Worm (Caenorhabditis elegans) whole organism, L4 larva: ENCODE data around the gene F40F9.10.

Source experiments
- F10B5.3 ChIP-seq: sonication (generic microtip); optimal IDR thresholded peaks from 2 replicates; lab custom pipeline; 2016; ENCODE audit warnings: mild to moderate bottlenecking, missing genetic modification characterization, missing compliant biosample characterization
- F44E2.7 ChIP-seq: fragments of 200-800 bp; sonication (Bioruptor generic); IDR thresholded peaks from 2 replicates; pipeline ENCODE4 v2.1.2; 2022; ENCODE audit warnings: missing genetic modification characterization, missing compliant biosample characterization
- R02D3.7 ChIP-seq: fragments of 150-350 bp; sonication (generic microtip); optimal IDR thresholded peaks from 3 replicates; lab custom pipeline; 2014; ENCODE audit warnings: missing biosample characterization, missing genetic modification characterization
- T20F7.1 ChIP-seq: fragments of 200-800 bp; sonication (Bioruptor generic); optimal IDR thresholded peaks from 2 replicates; lab custom pipeline; 2018; ENCODE audit warnings: mild to moderate bottlenecking, missing genetic modification characterization, missing compliant biosample characterization
- Y105C5A.15 ChIP-seq: fragments of 200-800 bp; sonication (Bioruptor generic); IDR thresholded peaks from 2 replicates; pipeline ENCODE4 v1.3.6; 2022; ENCODE audit warnings: missing genetic modification characterization, missing compliant biosample characterization
- Y48G9A.11 ChIP-seq: fragments of 200-800 bp; sonication (Bioruptor generic); IDR thresholded peaks from 2 replicates; pipeline ENCODE4 v1.3.6; 2022; ENCODE audit warnings: missing genetic modification reagents, missing genetic modification characterization, missing compliant biosample characterization
- Y75B8A.6 ChIP-seq: fragments of 200-800 bp; sonication (Bioruptor generic); IDR thresholded peaks from 2 replicates; pipeline ENCODE4 v1.3.6; 2022; ENCODE audit warnings: missing genetic modification reagents, missing genetic modification characterization, missing compliant biosample characterization
- ZK337.2 ChIP-seq: fragments of 200-800 bp; sonication (Bioruptor generic); IDR thresholded peaks from 2 replicates; pipeline ENCODE4 v1.3.6; 2022; ENCODE audit warnings: missing genetic modification reagents, missing genetic modification characterization, missing compliant biosample characterization
- ama-1 ChIP-seq: fragments of 150-350 bp; optimal IDR thresholded peaks from 2 replicates; lab custom pipeline; 2014; ENCODE audit warnings: inconsistent platforms, mixed read lengths
- attf-4 ChIP-seq: sonication (generic microtip); optimal IDR thresholded peaks from 3 replicates; lab custom pipeline; 2017; ENCODE audit warnings: missing biosample characterization, missing genetic modification characterization
- ceh-28 ChIP-seq: fragments of 150-350 bp; optimal IDR thresholded peaks from 2 replicates; lab custom pipeline; 2014; ENCODE audit warnings: missing biosample characterization, missing genetic modification reagents, missing genetic modification characterization
- ceh-32 ChIP-seq: sonication (generic microtip); optimal IDR thresholded peaks from 2 replicates; lab custom pipeline; 2016; ENCODE audit warnings: mild to moderate bottlenecking, missing genetic modification characterization, missing compliant biosample characterization; ENCODE audit not compliant: poor library complexity
- ceh-82 ChIP-seq: sonication (generic microtip); optimal IDR thresholded peaks from 2 replicates; lab custom pipeline; 2017; ENCODE audit warnings: missing biosample characterization, missing genetic modification characterization
- cey-2 ChIP-seq: sonication (generic microtip); optimal IDR thresholded peaks from 3 replicates; lab custom pipeline; 2017; ENCODE audit warnings: missing genetic modification characterization, mild to moderate bottlenecking, missing compliant biosample characterization, antibody characterized with exemption, borderline replicate concordance; ENCODE audit not compliant: insufficient read depth
- ctbp-1 ChIP-seq: fragments of 200-800 bp; sonication (Bioruptor generic); IDR thresholded peaks from 2 replicates; pipeline ENCODE4 v1.3.6; 2022; ENCODE audit warnings: missing genetic modification reagents, missing genetic modification characterization, missing compliant biosample characterization
- daf-16 ChIP-seq, 3 experiments: sonication (generic microtip); optimal IDR thresholded peaks; 2 replicates each; lab custom pipeline; 2016 to 2017; ENCODE audit warnings: missing genetic modification characterization in 3 of 3, missing genetic modification reagents in 3 of 3, mild to moderate bottlenecking in 2 of 3, missing compliant biosample characterization in 2 of 3, missing biosample characterization in 1 of 3, moderate library complexity in 1 of 3
- dmd-9 ChIP-seq: fragments of 200-800 bp; sonication (Bioruptor generic); IDR thresholded peaks from 2 replicates; pipeline ENCODE4 v1.3.6; 2022; ENCODE audit warnings: missing genetic modification reagents, missing genetic modification characterization, missing compliant biosample characterization
- dve-1 ChIP-seq: sonication (generic microtip); optimal IDR thresholded peaks from 2 replicates; lab custom pipeline; 2017; ENCODE audit warnings: antibody characterized with exemption, mild to moderate bottlenecking, missing genetic modification characterization, missing compliant biosample characterization; ENCODE audit not compliant: insufficient read depth
- lim-7 ChIP-seq: fragments of 200-800 bp; sonication (Bioruptor generic); IDR thresholded peaks from 2 replicates; pipeline ENCODE4 v1.3.6; 2022; ENCODE audit warnings: missing genetic modification characterization, missing compliant biosample characterization
- lin-1 ChIP-seq: fragments of 200-800 bp; sonication (Bioruptor generic); IDR thresholded peaks from 2 replicates; pipeline ENCODE4 v1.3.6; 2022; ENCODE audit warnings: missing genetic modification reagents, missing genetic modification characterization, missing compliant biosample characterization
- lin-15B ChIP-seq: fragments of 150-350 bp; sonication (generic microtip); optimal IDR thresholded peaks from 3 replicates; lab custom pipeline; 2014; ENCODE audit warnings: missing biosample characterization, missing genetic modification characterization
- lin-29 ChIP-seq: fragments of 200-800 bp; sonication (Bioruptor generic); IDR thresholded peaks from 2 replicates; pipeline ENCODE4 v1.3.6; 2022; ENCODE audit warnings: missing genetic modification reagents, missing genetic modification characterization, missing compliant biosample characterization
- lir-3 ChIP-seq: sonication (generic microtip); optimal IDR thresholded peaks from 2 replicates; lab custom pipeline; 2016; ENCODE audit warnings: mild to moderate bottlenecking, missing genetic modification characterization, missing compliant biosample characterization
- lsy-2 ChIP-seq, 2 experiments: fragments of 150-350 bp in 1 of 2; sonication (generic microtip) in 1 of 2; optimal IDR thresholded peaks; 2 replicates each; lab custom pipeline; 2014 to 2017; ENCODE audit warnings: missing biosample characterization in 2 of 2, missing genetic modification characterization in 2 of 2
- madf-9 ChIP-seq: fragments of 200-800 bp; sonication (Bioruptor generic); conservative IDR thresholded peaks from 2 replicates; pipeline ENCODE4 v1.3.6; 2022; ENCODE audit warnings: missing genetic modification reagents, missing genetic modification characterization, missing compliant biosample characterization
- mdt-29 ChIP-seq: fragments of 200-800 bp; sonication (Bioruptor generic); IDR thresholded peaks from 2 replicates; pipeline ENCODE4 v1.3.6; 2022; ENCODE audit warnings: missing genetic modification reagents, missing genetic modification characterization, missing compliant biosample characterization
- mes-2 ChIP-seq: sonication (generic microtip); optimal IDR thresholded peaks from 2 replicates; lab custom pipeline; 2016; ENCODE audit warnings: missing genotype, mild to moderate bottlenecking, missing genetic modification characterization, missing compliant biosample characterization; ENCODE audit not compliant: poor library complexity, severe bottlenecking
- nhr-10 ChIP-seq: fragments of 150-350 bp; optimal IDR thresholded peaks from 2 replicates; lab custom pipeline; 2014; ENCODE audit warnings: missing biosample characterization, missing genetic modification characterization
- nhr-11 ChIP-seq: fragments of 150-350 bp; optimal IDR thresholded peaks from 2 replicates; lab custom pipeline; 2014; ENCODE audit warnings: missing biosample characterization, missing genetic modification characterization
- nhr-111 ChIP-seq: fragments of 200-800 bp; sonication (Bioruptor generic); optimal IDR thresholded peaks from 2 replicates; lab custom pipeline; 2018; ENCODE audit warnings: mild to moderate bottlenecking, missing genetic modification characterization, missing compliant biosample characterization
- nhr-28 ChIP-seq: fragments of 150-350 bp; optimal IDR thresholded peaks from 2 replicates; lab custom pipeline; 2014; ENCODE audit warnings: missing biosample characterization, missing genetic modification characterization
- nhr-42 ChIP-seq: fragments of 200-800 bp; sonication (Bioruptor generic); IDR thresholded peaks from 2 replicates; pipeline ENCODE4 v1.3.6; 2022; ENCODE audit warnings: missing genetic modification characterization, missing compliant biosample characterization
- nhr-6 ChIP-seq: fragments of 150-350 bp; optimal IDR thresholded peaks from 2 replicates; lab custom pipeline; 2014; ENCODE audit warnings: missing biosample characterization, missing genetic modification characterization
- nhr-76 ChIP-seq: fragments of 150-350 bp; optimal IDR thresholded peaks from 2 replicates; lab custom pipeline; 2014; ENCODE audit warnings: missing biosample characterization, missing genetic modification characterization
- nhr-77 ChIP-seq: fragments of 150-350 bp; optimal IDR thresholded peaks from 2 replicates; lab custom pipeline; 2014; ENCODE audit warnings: missing biosample characterization, missing genetic modification characterization
- pha-4 ChIP-seq, 2 experiments: fragments of 150-350 bp in 1 of 2; fragments of 200-800 bp in 1 of 2; sonication (Bioruptor generic) in 1 of 2; IDR thresholded peaks in 1 of 2; optimal IDR thresholded peaks in 1 of 2; 2 replicates each; pipeline versions ENCODE4 v1.3.6 to Lab custom; 2014 to 2022; ENCODE audit warnings: missing genetic modification characterization in 2 of 2, missing genetic modification reagents in 2 of 2, missing biosample characterization in 1 of 2, missing compliant biosample characterization in 1 of 2
- pqm-1 ChIP-seq: sonication (generic microtip); optimal IDR thresholded peaks from 2 replicates; lab custom pipeline; 2017; ENCODE audit warnings: missing biosample characterization, missing genetic modification characterization
- rbr-2 ChIP-seq: sonication (generic microtip); optimal IDR thresholded peaks from 2 replicates; lab custom pipeline; 2016; ENCODE audit warnings: missing genotype, missing genetic modification characterization, missing compliant biosample characterization
- sdz-12 ChIP-seq: fragments of 200-800 bp; sonication (Bioruptor generic); optimal IDR thresholded peaks from 2 replicates; lab custom pipeline; 2018; ENCODE audit warnings: mild to moderate bottlenecking, missing genetic modification characterization, missing compliant biosample characterization
- tag-97 ChIP-seq: fragments of 200-800 bp; sonication (Bioruptor generic); IDR thresholded peaks from 2 replicates; pipeline ENCODE4 v1.3.6; 2022; ENCODE audit warnings: missing genetic modification characterization, missing compliant biosample characterization
- tra-1 ChIP-seq: fragments of 200-800 bp; sonication (Bioruptor generic); IDR thresholded peaks from 2 replicates; pipeline ENCODE4 v1.3.6; 2022; ENCODE audit warnings: missing genetic modification reagents, missing genetic modification characterization, missing compliant biosample characterization
- unc-39 ChIP-seq: sonication (generic microtip); optimal IDR thresholded peaks from 2 replicates; lab custom pipeline; 2017; ENCODE audit warnings: missing biosample characterization, missing genetic modification characterization
- zip-11 ChIP-seq: fragments of 200-800 bp; sonication (Bioruptor generic); IDR thresholded peaks from 2 replicates; pipeline ENCODE4 v1.3.6; 2022; ENCODE audit warnings: missing genetic modification characterization, missing compliant biosample characterization
- zip-2 ChIP-seq: fragments of 150-350 bp; optimal IDR thresholded peaks from 2 replicates; lab custom pipeline; 2014; ENCODE audit warnings: missing biosample characterization, missing genetic modification characterization
- ztf-11 ChIP-seq: fragments of 150-350 bp; optimal IDR thresholded peaks from 2 replicates; lab custom pipeline; 2014; ENCODE audit warnings: missing biosample characterization, missing genetic modification characterization

F40F9.10 gene

DNA sequence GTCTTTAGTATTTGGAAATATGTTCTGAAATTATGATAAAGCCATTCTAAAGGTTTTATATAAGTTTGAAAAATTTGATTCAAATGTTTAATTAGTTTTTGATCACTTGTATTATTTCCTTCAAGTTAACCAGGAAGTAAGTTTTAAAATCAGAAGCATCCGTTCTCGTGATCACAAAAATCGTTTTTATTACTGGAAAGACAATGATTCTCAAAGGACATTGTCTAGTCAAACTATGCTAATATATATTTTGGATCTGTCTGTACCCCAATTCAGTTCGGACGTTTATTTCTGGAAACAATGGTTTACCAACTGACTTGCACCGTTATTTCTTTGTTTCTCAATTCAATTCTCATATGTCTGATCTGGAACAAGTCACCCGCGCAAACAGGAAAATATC is 3.0 kb upstream of the F40F9.10 start, which contains the start of gene str-188:
Gene str-188, plus strand, starts transcription at position 301 of the 400 bp plus-strand sequence.
- TF ChIP-seq F10B5.3 (tag; lab: Kevin White, UChicago) (no peak), zip-2 (no peak), nhr-77 (no peak), ceh-28 (tag; lab: Kevin White, UChicago) (no peak), ztf-11 (tag; lab: Kevin White, UChicago) (no peak), daf-16 (GFP tag; optimal IDR thresholded peaks at IDR 0.05; lab: Kevin White, UChicago) (no peak), daf-16 (tag; optimal IDR thresholded peaks at IDR 0.05; lab: Kevin White, UChicago) (no peak), ZK337.2 (no peak), tag-97 (no peak), unc-39 (tag; lab: Kevin White, UChicago) (no peak), nhr-6 (tag; lab: Kevin White, UChicago) (no peak)

DNA sequence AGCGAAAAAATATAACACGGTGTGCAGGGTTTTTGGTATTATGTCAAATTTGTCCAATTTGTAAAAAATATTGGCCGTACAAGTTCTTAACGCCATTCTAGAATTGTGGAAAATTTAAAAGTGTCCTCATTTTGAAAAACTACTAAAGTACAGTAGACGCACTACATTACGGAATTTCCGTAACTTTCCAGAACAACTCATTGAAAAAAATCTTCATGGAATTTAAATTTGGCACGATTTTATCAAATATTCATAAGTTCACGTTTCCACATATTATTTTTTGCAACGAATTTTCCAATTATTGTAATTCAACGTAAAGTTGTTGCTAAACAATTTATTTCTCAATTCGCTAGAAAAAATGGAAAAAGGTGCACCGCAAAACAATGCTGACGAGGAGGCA is 1.5 kb upstream of the F40F9.10 start, which contains the start of gene F40F9.3:
Gene F40F9.3, plus strand, starts transcription at position 301 of the 400 bp plus-strand sequence.
- TF ChIP-seq R02D3.7 (tag; lab: Kevin White, UChicago) (no peak), T20F7.1 (GFP tag; lab: Kevin White, UChicago) (no peak), nhr-111 (GFP tag; lab: Kevin White, UChicago) (no peak), rbr-2 (no peak), F10B5.3 (tag; lab: Kevin White, UChicago) (no peak), dmd-9 (GFP tag; lab: Robert Waterston, UW) (no peak), lin-15B (tag; lab: Kevin White, UChicago) (no peak), lir-3 (tag; lab: Kevin White, UChicago) (no peak), ceh-82 (tag; lab: Kevin White, UChicago) (no peak), pqm-1 (tag; lab: Kevin White, UChicago) (no peak), ama-1 (lab: Kevin White, UChicago) (no peak), mdt-29 (no peak), lsy-2 (tag; optimal IDR thresholded peaks at IDR 0.05; lab: Kevin White, UChicago) (no peak), F44E2.7 (no peak)

DNA sequence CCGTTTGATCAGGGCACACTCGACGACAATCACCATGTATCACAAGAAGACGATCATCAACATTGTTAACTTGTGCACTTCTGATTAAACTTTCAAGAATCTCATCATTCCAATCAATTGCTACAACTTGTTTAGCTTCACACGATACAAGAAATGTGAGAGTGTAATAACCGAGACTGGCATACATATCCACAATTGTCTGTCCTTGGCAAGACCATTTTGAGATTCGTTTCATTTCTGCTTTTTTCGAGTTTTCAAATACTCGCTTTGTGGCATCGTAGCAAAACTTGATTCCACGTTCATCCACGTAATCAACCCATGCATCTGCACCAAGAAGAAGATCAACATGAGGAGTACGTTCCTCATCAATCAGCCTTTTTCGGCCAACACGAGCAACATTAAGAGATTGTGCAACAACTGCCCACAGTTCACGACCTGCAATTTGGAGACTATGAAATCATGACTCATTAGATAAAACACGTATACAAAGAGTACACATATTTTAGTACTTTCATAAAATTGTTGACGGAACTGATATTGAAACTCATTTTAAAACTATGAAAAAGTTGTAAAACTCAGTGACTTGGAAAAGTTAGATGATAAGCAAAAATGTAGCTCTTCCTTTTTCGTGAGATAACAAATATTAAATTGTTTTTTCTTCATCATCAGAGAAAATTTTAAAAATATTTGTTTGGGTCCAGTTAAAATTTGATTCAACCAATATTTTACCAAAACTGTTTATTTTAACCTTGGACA is 836 bp downstream of the F40F9.10 start:
- TF ChIP-seq dve-1 (tag; lab: Kevin White, UChicago) (peak; percentile 33), nhr-11 (tag; lab: Kevin White, UChicago) (no peak), attf-4 (tag; lab: Kevin White, UChicago) (no peak), Y48G9A.11 (GFP tag; lab: Robert Waterston, UW) (no peak), nhr-42 (no peak), zip-11 (GFP tag; lab: Robert Waterston, UW) (no peak), nhr-76 (tag; lab: Kevin White, UChicago) (no peak), lir-3 (tag; lab: Kevin White, UChicago) (no peak), F10B5.3 (tag; lab: Kevin White, UChicago) (no peak), Y105C5A.15 (GFP tag; lab: Robert Waterston, UW) (no peak), daf-16 (GFP tag; optimal IDR thresholded peaks at IDR 0.05; lab: Kevin White, UChicago) (no peak), daf-16 (tag; optimal IDR thresholded peaks at IDR 0.05; lab: Kevin White, UChicago) (peak; percentile 37), lin-29 (no peak), rbr-2 (no peak), ceh-28 (tag; lab: Kevin White, UChicago) (no peak), cey-2 (tag; lab: Kevin White, UChicago) (no peak), tag-97 (no peak), nhr-28 (tag; lab: Kevin White, UChicago) (peak; percentile 44), lin-1 (GFP tag; lab: Robert Waterston, UW) (no peak), nhr-77 (peak; percentile 24), lim-7 (GFP tag; lab: Robert Waterston, UW) (no peak), ZK337.2 (no peak), sdz-12 (GFP tag; lab: Kevin White, UChicago) (no peak), mes-2 (tag; lab: Kevin White, UChicago) (no peak), ama-1 (lab: Kevin White, UChicago) (no peak), tra-1 (GFP tag; lab: Robert Waterston, UW) (no peak), ceh-32 (tag; lab: Kevin White, UChicago) (no peak), pha-4 (GFP tag; IDR thresholded peaks at IDR 0.05; lab: Robert Waterston, UW) (no peak), pha-4 (tag; optimal IDR thresholded peaks at IDR 0.05; lab: Kevin White, UChicago) (no peak), ctbp-1 (no peak), Y75B8A.6 (GFP tag; lab: Robert Waterston, UW) (no peak), madf-9 (GFP tag; lab: Robert Waterston, UW) (no peak), nhr-10 (no peak)
